Fruit fly (Drosophila melanogaster): Measurements from ENCODE around the gene CDK2AP1.

The CDK2AP1 gene

DNA sequence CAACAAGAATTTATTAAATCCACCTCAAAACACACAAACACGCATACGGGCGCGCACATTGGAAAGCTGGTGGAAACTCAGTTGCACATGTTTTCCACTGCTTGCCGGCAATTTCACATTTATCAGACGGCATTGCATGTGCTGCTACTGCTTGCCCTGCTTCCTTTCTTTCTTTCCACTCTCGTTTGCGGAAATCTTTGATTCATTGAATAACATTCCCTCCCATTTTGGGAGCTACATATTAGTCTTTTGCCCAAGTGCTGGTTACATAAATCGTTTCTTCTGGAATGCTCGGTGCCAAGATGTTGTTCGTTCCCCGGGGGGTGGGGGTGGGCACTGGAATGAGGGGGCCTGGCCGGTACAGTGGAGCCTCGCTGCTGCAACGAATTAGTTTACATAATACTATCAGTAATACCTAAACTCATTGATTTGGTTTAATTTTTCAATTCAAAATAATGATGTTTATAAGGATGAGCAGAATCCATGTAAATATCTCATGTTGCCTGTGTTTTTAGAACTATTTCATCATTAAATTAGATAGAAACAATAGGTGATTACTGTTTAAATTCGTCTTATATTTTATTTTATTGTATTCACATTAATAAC is 28.7 kb upstream of the CDK2AP1 start (continued):
- TF ChIP-seq CG31441 (GFP tag; IDR thresholded peaks at IDR 0.05), result no peak
- TF ChIP-seq her (GFP tag; optimal IDR thresholded peaks at IDR 0.05), result no peak
- no peak for TF ChIP-seq CG1647 (GFP tag; optimal IDR thresholded peaks at IDR 0.05)
- no peak for TF ChIP-seq HLHmδ (GFP tag; optimal IDR thresholded peaks at IDR 0.05)
- TF ChIP-seq Stat92E (GFP tag; optimal IDR thresholded peaks at IDR 0.05), result no peak
- no peak for TF ChIP-seq toy (GFP tag; IDR thresholded peaks at IDR 0.05)
- no peak for TF ChIP-seq odd (GFP tag; optimal IDR thresholded peaks at IDR 0.05)
- no peak for TF ChIP-seq Hmx (GFP tag; optimal IDR thresholded peaks at IDR 0.05)
- no peak for TF ChIP-seq CG6175 (GFP tag; IDR thresholded peaks at IDR 0.05)
- TF ChIP-seq CG13624 (GFP tag; optimal IDR thresholded peaks at IDR 0.05), result no peak
- TF ChIP-seq CHES-1-like (GFP tag; optimal IDR thresholded peaks at IDR 0.05), result no peak
- TF ChIP-seq Trl (optimal IDR thresholded peaks at IDR 0.05), result no peak
- no peak for TF ChIP-seq Trl (GFP tag; optimal IDR thresholded peaks at IDR 0.05)
- no peak for TF ChIP-seq knrl (GFP tag; IDR thresholded peaks at IDR 0.05; ENCODE audit: partially characterized antibody)
- no peak for TF ChIP-seq CG33557 (GFP tag; optimal IDR thresholded peaks at IDR 0.05)
- no peak for TF ChIP-seq CG7357 (GFP tag; IDR thresholded peaks at IDR 0.05)
- TF ChIP-seq ci (GFP tag; IDR thresholded peaks at IDR 0.05), result 0 out of 3 replicates have a peak, but pooled peaks have one; percentile 7
- TF ChIP-seq CG4282 (GFP tag; optimal IDR thresholded peaks at IDR 0.05), result no peak
- TF ChIP-seq slp2 (GFP tag; optimal IDR thresholded peaks at IDR 0.05), result no peak
- TF ChIP-seq CG15601 (tag; optimal IDR thresholded peaks at IDR 0.05), result no peak
- no peak for TF ChIP-seq CG10209 (GFP tag; optimal IDR thresholded peaks at IDR 0.05)
- TF ChIP-seq bbx (GFP tag; IDR thresholded peaks at IDR 0.05; ENCODE audit: partially characterized antibody), result no peak
- no peak for TF ChIP-seq E2f1 (GFP tag; IDR thresholded peaks at IDR 0.05)
- no peak for TF ChIP-seq CG33213 (GFP tag; optimal IDR thresholded peaks at IDR 0.05)
- TF ChIP-seq br (optimal IDR thresholded peaks at IDR 0.05), result no peak
- no peak for TF ChIP-seq CG17568 (GFP tag; optimal IDR thresholded peaks at IDR 0.05)
- TF ChIP-seq CG13287 (GFP tag; IDR thresholded peaks at IDR 0.05; ENCODE audit: partially characterized antibody), result no peak
- TF ChIP-seq Ptx1 (GFP tag; IDR thresholded peaks at IDR 0.05), result peak; percentile 38; the same call in 1 of the 2 replicates
- no peak for TF ChIP-seq BtbVII (GFP tag; optimal IDR thresholded peaks at IDR 0.05)
- TF ChIP-seq CG2712 (tag; optimal IDR thresholded peaks at IDR 0.05), result no peak
- TF ChIP-seq lov (optimal IDR thresholded peaks at IDR 0.05), result no peak
- TF ChIP-seq lov (GFP tag; IDR thresholded peaks at IDR 0.05), result no peak
- no peak for TF ChIP-seq CG8290 (GFP tag; optimal IDR thresholded peaks at IDR 0.05)
- TF ChIP-seq CG8290 (tag; optimal IDR thresholded peaks at IDR 0.05), result peak in 1 of 2 experiments; percentile 16
- TF ChIP-seq tx (GFP tag; optimal IDR thresholded peaks at IDR 0.05), result no peak
- no peak for TF ChIP-seq CG17186 (GFP tag; optimal IDR thresholded peaks at IDR 0.05)
- TF ChIP-seq CG12942 (GFP tag; optimal IDR thresholded peaks at IDR 0.05), result no peak
- TF ChIP-seq az2 (GFP tag; optimal IDR thresholded peaks at IDR 0.05), result no peak
- TF ChIP-seq al (GFP tag; IDR thresholded peaks at IDR 0.05), result no peak
- peak; percentile 9 for TF ChIP-seq CoRest (tag; optimal IDR thresholded peaks at IDR 0.05)
- peak; percentile 75 for TF ChIP-seq sens (GFP tag)
- TF ChIP-seq dm (GFP tag; optimal IDR thresholded peaks at IDR 0.05), result peak; percentile 80
- no peak for TF ChIP-seq Hmr (GFP tag; optimal IDR thresholded peaks at IDR 0.05)
- TF ChIP-seq GATAe (GFP tag; conservative IDR thresholded peaks at IDR 0.05), result no peak
- peak; percentile 45 for TF ChIP-seq HLH3B (GFP tag; IDR thresholded peaks at IDR 0.05)
- no peak for TF ChIP-seq crp (GFP tag; optimal IDR thresholded peaks at IDR 0.05)
- TF ChIP-seq CG18476 (GFP tag; optimal IDR thresholded peaks at IDR 0.05), result no peak
- TF ChIP-seq CG17328 (GFP tag; IDR thresholded peaks at IDR 0.05), result 0 out of 2 replicates have a peak, but pooled peaks have one; percentile 12
- no peak for TF ChIP-seq lilli (GFP tag; optimal IDR thresholded peaks at IDR 0.05)
- TF ChIP-seq CG14014 (GFP tag; IDR thresholded peaks at IDR 0.05), result peak; percentile 19; the same call in 1 of the 2 replicates
- TF ChIP-seq Usf (GFP tag; optimal IDR thresholded peaks at IDR 0.05), result no peak
- TF ChIP-seq CG15073 (GFP tag; optimal IDR thresholded peaks at IDR 0.05), result no peak

Measured in whole organism, embryonic.